Worm (Caenorhabditis elegans) whole organism, dauer: ENCODE measurements around the gene kmo-1.

Experiments used
- unc-62 ChIP-seq: sonication (generic microtip); optimal IDR thresholded peaks from 2 replicates; lab custom pipeline; 2017; ENCODE audit warnings: missing biosample characterization, missing genetic modification reagents, missing genetic modification characterization

Gene kmo-1

DNA sequence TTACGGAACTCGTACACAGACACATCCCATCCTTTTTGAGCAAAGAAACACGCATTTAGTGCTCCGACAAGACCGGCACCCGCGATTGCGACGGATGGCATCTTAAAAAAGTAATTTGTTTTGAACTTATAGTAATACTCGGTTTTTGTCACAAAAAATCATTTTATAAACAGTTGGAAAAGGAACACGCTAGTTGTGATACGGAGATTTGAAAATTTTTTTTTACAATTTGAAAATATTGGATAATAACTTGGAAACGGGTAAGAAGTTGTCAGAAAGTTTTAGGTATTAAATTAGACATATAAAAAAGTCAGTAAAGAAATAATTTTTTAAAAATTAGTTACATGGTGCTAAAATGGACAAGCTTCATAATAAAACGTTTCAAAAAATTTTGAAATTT lies at the start of gene kmo-1:
Gene kmo-1, minus strand, starts transcription at position 101 of the 400 bp plus-strand sequence.
- no peak for TF ChIP-seq unc-62

ce11 chrV:12117567-12118053 lies 47.3 kb upstream of the kmo-1 start, which contains the start of gene C13C4.8:
Gene C13C4.8 (plus strand): TSS chrV:12118003.
- TF ChIP-seq unc-62 = no peak

DNA sequence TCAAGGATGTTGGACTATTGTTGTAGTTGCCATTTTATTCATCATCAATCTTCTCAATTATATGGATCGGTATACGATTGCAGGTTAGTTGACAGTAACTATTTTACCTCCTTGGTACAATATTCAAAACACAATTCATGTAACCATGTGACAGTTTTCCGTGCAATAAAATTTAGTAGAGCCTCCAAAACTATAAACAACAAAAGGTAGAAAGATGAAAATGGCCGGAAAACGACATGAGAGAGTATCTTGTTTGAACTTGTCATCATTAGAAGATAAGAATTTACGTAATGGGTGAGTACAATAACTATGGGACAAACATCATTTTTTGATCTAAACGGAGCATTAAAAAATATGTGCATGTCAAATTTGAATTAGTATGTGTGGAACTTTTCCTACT lies 44.8 kb upstream of the kmo-1 start:
- no peak for TF ChIP-seq unc-62

DNA sequence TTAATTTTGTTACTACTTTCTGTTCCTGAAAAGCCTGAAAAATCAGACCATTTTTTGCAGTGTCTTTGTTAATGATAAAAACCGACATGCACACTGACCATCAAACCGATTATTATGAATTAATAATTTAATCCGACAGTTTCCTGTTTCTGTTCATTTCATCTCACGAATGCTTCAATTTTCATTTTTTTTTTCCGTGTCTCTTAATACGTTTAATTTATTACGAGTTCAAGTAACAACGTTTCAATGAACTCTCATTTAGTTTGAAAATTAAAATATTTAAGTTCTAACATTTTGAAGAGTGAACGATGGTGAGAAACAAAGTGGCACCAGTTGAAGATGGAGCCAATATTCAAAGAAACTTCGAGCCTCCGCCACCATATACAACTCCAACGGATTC lies 44.4 kb upstream of the kmo-1 start, which contains the start of gene spin-1:
Gene spin-1, plus strand, starts transcription at position 301 of the 400 bp plus-strand sequence.
- TF ChIP-seq unc-62 = no peak

ce11 chrV:12113726-12114125 lies 43.4 kb upstream of the kmo-1 start:
- no peak for TF ChIP-seq unc-62

- no peak for TF ChIP-seq unc-62
These were observed 41.1 kb upstream of the kmo-1 start, which contains the start of gene lhpp-1 for ce11 chrV:12111452-12111851. Gene lhpp-1 (minus strand): TSS chrV:12111805.

ce11 chrV:12106841-12107240 lies 36.5 kb upstream of the kmo-1 start, which contains the start of gene nhr-136:
Gene nhr-136 (plus strand): TSS chrV:12107141.
- no peak for TF ChIP-seq unc-62

ce11 chrV:12103920-12104319 lies 33.6 kb upstream of the kmo-1 start, which contains the start of gene nhr-153:
Gene nhr-153 (plus strand): TSS chrV:12104220.
- TF ChIP-seq unc-62 = no peak

DNA sequence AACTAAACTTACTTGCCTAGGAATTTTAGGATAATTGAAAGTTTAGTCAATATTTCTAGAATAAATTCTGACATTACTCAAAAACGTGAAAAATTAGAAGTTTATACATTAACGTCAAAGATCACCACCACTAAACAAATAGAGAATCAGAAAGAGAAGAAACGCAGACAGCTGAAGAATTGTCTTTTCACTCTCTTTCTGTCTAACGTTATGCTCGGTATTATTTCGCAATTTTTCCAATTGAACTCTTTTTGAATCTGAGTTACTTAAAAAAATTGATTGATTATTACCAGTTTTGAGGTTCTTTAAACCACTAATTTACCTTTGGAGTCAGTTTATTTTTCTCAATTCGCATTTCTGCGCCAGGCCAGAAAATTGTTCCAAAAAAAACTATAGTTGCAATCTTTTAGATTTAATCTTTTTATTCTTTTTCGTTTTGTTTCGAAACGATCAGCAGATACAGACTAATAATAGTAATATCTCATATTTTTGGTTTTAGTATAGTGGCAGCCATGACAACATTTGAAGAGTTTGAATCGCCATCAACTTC lies 30.6 kb upstream of the kmo-1 start, which contains the start of gene nhr-154:
Gene nhr-154, plus strand, starts transcription at position 500 of the 550 bp plus-strand sequence.
- no peak for TF ChIP-seq unc-62

ce11 chrV:12098123-12098522 lies 27.8 kb upstream of the kmo-1 start, which contains the start of gene nhr-209:
Gene nhr-209 (plus strand): TSS chrV:12098149.
- no peak for TF ChIP-seq unc-62

- no peak for TF ChIP-seq unc-62
These were observed 25.5 kb upstream of the kmo-1 start, which contains the start of gene nhr-207 for ce11 chrV:12095865-12096264. Gene nhr-207 (plus strand): TSS chrV:12096146.

- TF ChIP-seq unc-62 = no peak
These were observed 23.7 kb upstream of the kmo-1 start, which contains the start of gene nhr-208 for ce11 chrV:12094030-12094429. Gene nhr-208 (plus strand): TSS chrV:12094317.

ce11 chrV:12091759-12092158 lies 21.4 kb upstream of the kmo-1 start, which contains the start of gene nhr-206:
Gene nhr-206 (plus strand): TSS chrV:12092006.
- no peak for TF ChIP-seq unc-62

DNA sequence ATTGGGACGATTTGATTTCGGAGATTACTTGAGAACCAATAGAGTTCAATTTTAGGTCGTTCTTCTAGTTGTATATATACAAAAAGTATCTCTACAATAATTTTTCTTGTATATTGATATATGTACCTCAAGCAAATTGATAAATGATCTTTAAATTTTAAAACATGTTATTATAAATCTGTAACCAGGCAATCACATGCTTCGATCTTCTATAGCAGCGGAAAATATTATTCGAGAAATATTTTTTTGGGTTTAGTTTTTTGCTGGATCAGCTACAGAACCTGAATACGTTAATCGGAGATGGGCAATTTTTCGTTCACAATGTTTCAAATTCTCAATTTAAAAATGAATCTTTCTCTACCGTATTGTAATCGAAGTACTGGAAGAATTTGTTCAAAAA lies 18.5 kb upstream of the kmo-1 start, which contains the start of gene R07B7.12:
Gene R07B7.12, plus strand, starts transcription at position 301 of the 400 bp plus-strand sequence.
- TF ChIP-seq unc-62 = no peak

DNA sequence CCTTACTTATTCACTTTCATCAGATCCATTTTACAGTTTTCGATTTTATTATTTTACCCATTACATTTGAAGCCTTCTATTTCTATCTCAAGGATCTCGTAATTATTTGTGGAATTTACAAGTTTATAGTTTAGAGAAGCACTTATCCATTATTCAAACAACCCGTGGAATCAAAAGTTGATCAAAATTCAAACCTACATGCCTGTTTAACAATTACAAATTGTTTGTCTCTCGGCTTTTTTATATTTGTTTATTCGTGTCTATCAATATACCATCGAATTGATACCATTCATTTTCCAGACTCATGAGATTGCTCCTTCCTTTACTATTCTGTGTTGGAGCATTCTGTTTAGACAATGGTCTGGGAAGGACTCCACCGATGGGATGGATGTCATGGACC lies 16.6 kb upstream of the kmo-1 start, which contains the start of gene gana-1:
Gene gana-1, plus strand, starts transcription at position 301 of the 400 bp plus-strand sequence.
- TF ChIP-seq unc-62 = no peak

ce11 chrV:12085867-12086634 lies 15.7 kb upstream of the kmo-1 start:
- TF ChIP-seq unc-62 = no peak

ce11 chrV:12084216-12084615 lies 13.9 kb upstream of the kmo-1 start, which contains the start of gene R07B7.8:
Gene R07B7.8 (minus strand): TSS chrV:12084316.
- TF ChIP-seq unc-62 = no peak
